Fruit fly (Drosophila melanogaster) whole organism, embryonic: ENCODE data around the gene dls.

Experiments
- Asciz ChIP-seq: fragments of 200-800 bp; sonication (Bioruptor generic); optimal IDR thresholded peaks from 2 replicates; lab custom pipeline; 2017; ENCODE audit warnings: missing biosample characterization, mild to moderate bottlenecking, missing genetic modification characterization, missing genetic modification reagents
- CG10431 ChIP-seq: fragments of 200-800 bp; sonication (Bioruptor generic); optimal IDR thresholded peaks from 3 replicates; lab custom pipeline; 2018; ENCODE audit warnings: missing biosample characterization, mild to moderate bottlenecking, missing genetic modification characterization
- CG10543 ChIP-seq: fragments of 200-800 bp; sonication (Bioruptor generic); optimal IDR thresholded peaks from 3 replicates; lab custom pipeline; 2017; ENCODE audit warnings: missing biosample characterization, mild to moderate bottlenecking, missing genetic modification characterization, moderate library complexity
- CG10565 ChIP-seq: fragments of 200-800 bp; sonication (Bioruptor generic); optimal IDR thresholded peaks from 3 replicates; lab custom pipeline; 2016; ENCODE audit warnings: missing biosample characterization, mild to moderate bottlenecking, missing genetic modification characterization
- CG11560 ChIP-seq: fragments of 200-800 bp; sonication (Bioruptor generic); IDR thresholded peaks from 3 replicates; pipeline ENCODE4 v1.3.6; 2022; ENCODE audit warnings: missing biosample characterization, missing genetic modification characterization
- CG1233 ChIP-seq: fragments of 200-800 bp; sonication (Bioruptor generic); optimal IDR thresholded peaks from 4 replicates; lab custom pipeline; 2018; ENCODE audit warnings: missing biosample characterization, mild to moderate bottlenecking, missing genetic modification characterization
- CG12391 ChIP-seq: fragments of 200-800 bp; sonication (Bioruptor generic); optimal IDR thresholded peaks from 3 replicates; lab custom pipeline; 2018; ENCODE audit warnings: missing biosample characterization, mild to moderate bottlenecking, missing genetic modification characterization, moderate library complexity
- CG15601 ChIP-seq: fragments of 200-800 bp; sonication (Bioruptor generic); optimal IDR thresholded peaks from 3 replicates; lab custom pipeline; 2019; ENCODE audit warnings: missing biosample characterization, mild to moderate bottlenecking, missing genetic modification characterization, moderate library complexity
- CG17361 ChIP-seq: fragments of 200-800 bp; sonication (Bioruptor generic); IDR thresholded peaks from 3 replicates; pipeline ENCODE4 v1.3.6; 2022; ENCODE audit warnings: missing biosample characterization, missing genetic modification characterization
- CG17912 ChIP-seq: fragments of 200-800 bp; sonication (Bioruptor generic); optimal IDR thresholded peaks from 2 replicates; lab custom pipeline; 2018; ENCODE audit warnings: missing biosample characterization, mild to moderate bottlenecking, missing genetic modification characterization
- CG2116 ChIP-seq: fragments of 200-800 bp; sonication (Bioruptor generic); optimal IDR thresholded peaks from 3 replicates; lab custom pipeline; 2018; ENCODE audit warnings: missing biosample characterization, mild to moderate bottlenecking, missing genetic modification characterization
- CG2712 ChIP-seq: fragments of 200-800 bp; optimal IDR thresholded peaks from 3 replicates; lab custom pipeline; 2019; ENCODE audit warnings: missing biosample characterization, mild to moderate bottlenecking, missing genetic modification characterization, moderate library complexity
- CG30431 ChIP-seq: fragments of 200-800 bp; sonication (Bioruptor generic); optimal IDR thresholded peaks from 2 replicates; lab custom pipeline; 2017; ENCODE audit warnings: missing biosample characterization, missing genetic modification characterization
- CG34224 ChIP-seq: fragments of 200-800 bp; sonication (Bioruptor generic); IDR thresholded peaks from 3 replicates; pipeline ENCODE4 v1.3.6; 2022; ENCODE audit warnings: missing biosample characterization, missing genetic modification characterization; ENCODE audit not compliant: partially characterized antibody
- CG6791 ChIP-seq: fragments of 200-800 bp; sonication (Bioruptor generic); IDR thresholded peaks from 3 replicates; pipeline ENCODE4 v1.3.6; 2022; ENCODE audit warnings: missing biosample characterization, missing genetic modification characterization; ENCODE audit not compliant: partially characterized antibody
- CG7745 ChIP-seq: fragments of 200-800 bp; sonication (Bioruptor generic); optimal IDR thresholded peaks from 2 replicates; lab custom pipeline; 2018; ENCODE audit warnings: missing biosample characterization, mild to moderate bottlenecking, missing genetic modification characterization, moderate library complexity
- CG8388 ChIP-seq: fragments of 200-800 bp; sonication (Bioruptor generic); optimal IDR thresholded peaks from 2 replicates; lab custom pipeline; 2019; ENCODE audit warnings: missing biosample characterization, mild to moderate bottlenecking, missing genetic modification characterization, moderate library complexity
- CHES-1-like ChIP-seq: fragments of 200-800 bp; sonication (Bioruptor generic); optimal IDR thresholded peaks from 2 replicates; lab custom pipeline; 2016; ENCODE audit warnings: missing biosample characterization, missing genetic modification characterization
- D19A ChIP-seq: fragments of 200-800 bp; optimal IDR thresholded peaks from 3 replicates; lab custom pipeline; 2019; ENCODE audit warnings: missing biosample characterization, mild to moderate bottlenecking, missing genetic modification characterization, moderate library complexity
- H15 ChIP-seq: fragments of 200-800 bp; sonication (Bioruptor generic); IDR thresholded peaks from 3 replicates; pipeline ENCODE4 v1.3.6; 2022; ENCODE audit warnings: missing biosample characterization, missing genetic modification characterization
- NC2α ChIP-seq: fragments of 200-800 bp; sonication (Bioruptor generic); optimal IDR thresholded peaks from 2 replicates; lab custom pipeline; 2016; ENCODE audit warnings: missing biosample characterization, missing genetic modification characterization
- Nf-YC ChIP-seq: fragments of 200-800 bp; optimal IDR thresholded peaks from 3 replicates; lab custom pipeline; 2019; ENCODE audit warnings: missing biosample characterization, mild to moderate bottlenecking, missing genetic modification characterization, moderate library complexity
- Sin3A ChIP-seq: fragments of >200 bp; optimal IDR thresholded peaks from 2 replicates; lab custom pipeline; 2018
- Usf ChIP-seq: fragments of 200-800 bp; sonication (Bioruptor generic); optimal IDR thresholded peaks from 2 replicates; lab custom pipeline; 2017; ENCODE audit warnings: missing genotype, missing biosample characterization, missing genetic modification characterization
- abd-A ChIP-seq: fragments of 200-800 bp; sonication (Bioruptor generic); optimal IDR thresholded peaks from 3 replicates; lab custom pipeline; 2019; ENCODE audit warnings: missing biosample characterization, mild to moderate bottlenecking, missing genetic modification characterization, moderate library complexity
- ash1 ChIP-seq: fragments of 200-800 bp; sonication (Bioruptor generic); optimal IDR thresholded peaks from 2 replicates; lab custom pipeline; 2018; ENCODE audit warnings: missing biosample characterization, mild to moderate bottlenecking, missing genetic modification characterization
- bigmax ChIP-seq: fragments of 200-800 bp; sonication (Bioruptor generic); optimal IDR thresholded peaks from 2 replicates; lab custom pipeline; 2018; ENCODE audit warnings: missing biosample characterization, mild to moderate bottlenecking, missing genetic modification characterization
- bsh ChIP-seq, 2 experiments: fragments of 200-800 bp; sonication (Bioruptor generic); optimal IDR thresholded peaks; 2 replicates each; lab custom pipeline; 2017 to 2018; ENCODE audit warnings: mild to moderate bottlenecking in 2 of 2, missing biosample characterization in 2 of 2, missing genetic modification characterization in 2 of 2, moderate library complexity in 1 of 2
- dmrt11E ChIP-seq: fragments of 200-800 bp; sonication (Bioruptor generic); optimal IDR thresholded peaks from 3 replicates; lab custom pipeline; 2018; ENCODE audit warnings: missing biosample characterization, mild to moderate bottlenecking, missing genetic modification characterization, moderate library complexity
- fd96Cb ChIP-seq: fragments of 200-800 bp; sonication (Bioruptor generic); optimal IDR thresholded peaks from 2 replicates; lab custom pipeline; 2018; ENCODE audit warnings: missing biosample characterization, mild to moderate bottlenecking, missing genetic modification characterization, moderate library complexity
- fru ChIP-seq: fragments of >200 bp; optimal IDR thresholded peaks from 2 replicates; lab custom pipeline; 2017
- gem ChIP-seq: fragments of 200-800 bp; sonication (Bioruptor generic); optimal IDR thresholded peaks from 2 replicates; lab custom pipeline; 2019; ENCODE audit warnings: missing biosample characterization, mild to moderate bottlenecking, missing genetic modification characterization, moderate library complexity
- gsb ChIP-seq: fragments of 200-800 bp; sonication (Bioruptor generic); IDR thresholded peaks from 2 replicates; pipeline ENCODE4 v1.3.6; 2022; ENCODE audit warnings: missing biosample characterization, missing genetic modification characterization
- insv ChIP-seq, 2 experiments: fragments of 200-800 bp; sonication (Bioruptor generic); optimal IDR thresholded peaks; 3 replicates each; lab custom pipeline; 2016 to 2018; ENCODE audit warnings: missing biosample characterization in 2 of 2, missing genetic modification characterization in 2 of 2
- mirr ChIP-seq: fragments of 200-800 bp; sonication (Bioruptor generic); optimal IDR thresholded peaks from 3 replicates; lab custom pipeline; 2018; ENCODE audit warnings: missing biosample characterization, mild to moderate bottlenecking, missing genetic modification characterization
- mld ChIP-seq: fragments of 200-800 bp; sonication (Bioruptor generic); IDR thresholded peaks from 3 replicates; pipeline ENCODE4 v1.3.6; 2022; ENCODE audit warnings: missing biosample characterization, missing genetic modification characterization; ENCODE audit not compliant: partially characterized antibody
- odd ChIP-seq: fragments of 200-800 bp; sonication (Bioruptor generic); optimal IDR thresholded peaks from 2 replicates; lab custom pipeline; 2017; ENCODE audit warnings: missing biosample characterization, mild to moderate bottlenecking, missing genetic modification characterization
- otp ChIP-seq: fragments of 200-800 bp; sonication (Bioruptor generic); IDR thresholded peaks from 3 replicates; pipeline ENCODE4, ENCODE4 v1.3.6; 2022; ENCODE audit warnings: missing biosample characterization, missing genetic modification characterization
- pfk ChIP-seq: fragments of 200-800 bp; sonication (Bioruptor generic); optimal IDR thresholded peaks from 2 replicates; lab custom pipeline; 2018; ENCODE audit warnings: missing biosample characterization, mild to moderate bottlenecking, missing genetic modification characterization, moderate library complexity
- pzg ChIP-seq: fragments of 200-800 bp; sonication (Bioruptor generic); optimal IDR thresholded peaks from 3 replicates; lab custom pipeline; 2018; ENCODE audit warnings: missing biosample characterization, mild to moderate bottlenecking, missing genetic modification characterization, moderate library complexity
- row ChIP-seq: fragments of 200-800 bp; sonication (Bioruptor generic); IDR thresholded peaks from 3 replicates; pipeline ENCODE4 v1.3.6; 2022; ENCODE audit warnings: missing biosample characterization, missing genetic modification characterization
- sens-2 ChIP-seq: fragments of 200-800 bp; sonication (Bioruptor generic); IDR thresholded peaks from 2 replicates; pipeline ENCODE4 v1.3.6; 2022; ENCODE audit warnings: missing biosample characterization, missing genetic modification characterization
- sqz ChIP-seq: fragments of 200-800 bp; sonication (Bioruptor generic); optimal IDR thresholded peaks from 3 replicates; lab custom pipeline; 2018; ENCODE audit warnings: missing biosample characterization, mild to moderate bottlenecking, missing genetic modification characterization
- tgo ChIP-seq: fragments of 200-800 bp; sonication (Bioruptor generic); IDR thresholded peaks from 3 replicates; pipeline ENCODE4 v1.3.6; 2022; ENCODE audit warnings: missing biosample characterization, missing genetic modification characterization
- trh ChIP-seq: fragments of 200-800 bp; sonication (Bioruptor generic); optimal IDR thresholded peaks from 2 replicates; lab custom pipeline; 2016; ENCODE audit warnings: missing biosample characterization, missing genetic modification characterization
- vfl ChIP-seq: fragments of 200-800 bp; sonication (Bioruptor generic); optimal IDR thresholded peaks from 2 replicates; lab custom pipeline; 2016; ENCODE audit warnings: missing biosample characterization, missing genetic modification characterization
- zen ChIP-seq: fragments of 200-800 bp; sonication (Bioruptor generic); optimal IDR thresholded peaks from 3 replicates; lab custom pipeline; 2018; ENCODE audit warnings: missing biosample characterization, mild to moderate bottlenecking, missing genetic modification characterization, moderate library complexity
- zen2 ChIP-seq: fragments of 200-800 bp; sonication (Bioruptor generic); IDR thresholded peaks from 3 replicates; pipeline ENCODE4 v1.3.6; 2022; ENCODE audit warnings: missing biosample characterization, missing genetic modification characterization; ENCODE audit not compliant: partially characterized antibody
- zfh2 ChIP-seq: fragments of 200-800 bp; sonication (Bioruptor generic); optimal IDR thresholded peaks from 2 replicates; lab custom pipeline; 2016; ENCODE audit warnings: missing biosample characterization, missing genetic modification characterization

Gene dls

DNA sequence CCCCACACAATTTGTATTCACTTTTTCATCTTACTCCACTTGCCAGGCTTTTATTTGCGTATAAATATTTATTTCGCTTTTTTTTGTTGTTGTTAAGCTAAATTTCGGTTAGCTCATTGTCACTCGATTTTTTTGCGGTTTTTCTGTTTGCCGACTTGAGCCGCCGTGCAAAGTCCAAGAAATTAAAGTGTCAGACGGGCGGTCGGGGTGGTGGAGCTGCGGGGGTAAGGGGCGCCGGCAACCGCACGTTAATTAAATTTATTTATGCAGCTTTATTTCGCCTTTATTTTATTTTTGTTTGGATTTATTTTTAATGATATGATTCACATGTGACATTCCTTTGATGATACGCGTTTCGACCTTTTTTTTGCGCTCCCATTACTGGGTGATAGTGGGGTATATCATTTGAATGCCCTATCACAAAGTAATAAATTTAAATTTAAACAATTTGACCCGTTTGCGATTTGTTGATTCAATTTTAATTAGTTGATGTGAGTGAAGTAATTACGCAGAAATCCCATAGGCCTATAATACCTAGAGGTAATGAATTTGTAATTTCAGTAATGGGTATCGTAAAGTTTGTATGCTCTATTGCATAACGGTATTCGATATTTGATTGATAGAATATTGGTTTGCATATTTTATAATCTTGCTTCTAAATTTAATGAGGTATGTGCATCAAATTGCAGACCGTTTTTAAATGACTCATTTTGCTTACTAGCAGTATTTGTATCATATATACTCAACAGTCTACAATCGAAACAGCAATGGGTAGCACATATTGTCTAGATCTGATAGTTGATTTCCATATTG lies 35.6 kb upstream of the dls start (continued):
- peak; percentile 65 for TF ChIP-seq Usf (GFP tag; lab: Kevin White, UChicago)
- no peak for TF ChIP-seq CG34224 (GFP tag; lab: Robert Waterston, UW)
- TF ChIP-seq abd-A (tag; lab: Kevin White, UChicago), result no peak
- peak; percentile 75 for TF ChIP-seq zfh2 (GFP tag; lab: Kevin White, UChicago)
- TF ChIP-seq pzg (GFP tag; lab: Kevin White, UChicago), result no peak
- TF ChIP-seq otp (GFP tag; lab: Robert Waterston, UW), result 0 out of 3 replicates have a peak, but pooled peaks have one; percentile 45
- TF ChIP-seq CG12391, result peak; percentile 25
- no peak for TF ChIP-seq CG10565 (GFP tag; lab: Kevin White, UChicago)
- TF ChIP-seq ash1 (GFP tag; lab: Kevin White, UChicago), result no peak
- no peak for TF ChIP-seq trh (GFP tag; lab: Kevin White, UChicago)
- TF ChIP-seq NC2α (GFP tag; lab: Kevin White, UChicago), result no peak
- peak; percentile 64 for TF ChIP-seq gem
- TF ChIP-seq row (GFP tag; lab: Robert Waterston, UW), result peak; percentile 51
- TF ChIP-seq pfk (GFP tag; lab: Kevin White, UChicago), result no peak
- no peak for TF ChIP-seq CG10431 (GFP tag; lab: Kevin White, UChicago)
- TF ChIP-seq mirr, result no peak
- TF ChIP-seq CG2116 (GFP tag; lab: Kevin White, UChicago), result no peak
- peak; percentile 22 for TF ChIP-seq CG2712 (tag; lab: Kevin White, UChicago)
- no peak for TF ChIP-seq CG30431
- peak; percentile 2 for TF ChIP-seq Asciz (GFP tag; lab: Kevin White, UChicago)
- TF ChIP-seq zen2 (GFP tag; lab: Robert Waterston, UW), result no peak
- TF ChIP-seq odd (GFP tag; lab: Kevin White, UChicago), result no peak
- no peak for TF ChIP-seq zen
- no peak for TF ChIP-seq H15 (GFP tag; lab: Robert Waterston, UW)
- TF ChIP-seq Nf-YC (tag; lab: Kevin White, UChicago), result no peak
- no peak for TF ChIP-seq CG11560 (tag; lab: Robert Waterston, UW)
- TF ChIP-seq CG10543 (GFP tag; lab: Kevin White, UChicago), result no peak
- TF ChIP-seq mld (GFP tag; lab: Robert Waterston, UW), result no peak
- TF ChIP-seq dmrt11E (tag; lab: Kevin White, UChicago), result no peak
- no peak for TF ChIP-seq fru (lab: Kevin White, UChicago)
- TF ChIP-seq vfl (GFP tag; lab: Kevin White, UChicago), result peak; percentile 46
- no peak for TF ChIP-seq CG8388
- no peak for TF ChIP-seq sens-2
- TF ChIP-seq CHES-1-like (GFP tag; lab: Kevin White, UChicago), result peak; percentile 50
- peak; percentile 65 for TF ChIP-seq CG17361 (GFP tag; lab: Robert Waterston, UW)
- TF ChIP-seq CG17912 (GFP tag; lab: Kevin White, UChicago), result no peak
- TF ChIP-seq fd96Cb (tag; lab: Kevin White, UChicago), result peak; percentile 2
- TF ChIP-seq D19A (tag; lab: Kevin White, UChicago), result no peak
- TF ChIP-seq CG6791 (GFP tag; lab: Robert Waterston, UW), result no peak
- TF ChIP-seq tgo (GFP tag; lab: Robert Waterston, UW), result peak; percentile 19; the same call in 1 of the 3 replicates
- no peak for TF ChIP-seq insv (GFP tag; optimal IDR thresholded peaks at IDR 0.05; lab: Kevin White, UChicago)
- no peak for TF ChIP-seq CG15601
- no peak for TF ChIP-seq sqz (GFP tag; lab: Kevin White, UChicago)
- no peak for TF ChIP-seq CG7745 (tag; lab: Kevin White, UChicago)
- TF ChIP-seq Sin3A (lab: Kevin White, UChicago), result no peak
- TF ChIP-seq bigmax, result no peak
- no peak for TF ChIP-seq bsh (GFP tag; optimal IDR thresholded peaks at IDR 0.05; lab: Kevin White, UChicago)
- TF ChIP-seq gsb (GFP tag; lab: Robert Waterston, UW), result no peak
- peak; percentile 29 for TF ChIP-seq CG1233 (GFP tag; lab: Kevin White, UChicago)
